Worm (Caenorhabditis elegans): Measurements from ENCODE around the gene moa-2.

Gene moa-2

ce11 chrII:7698406-7698805, 427 bp downstream of the moa-2 start, which contains the start of gene B0495.5:
Gene B0495.5 (minus strand): TSS chrII:7698506.
- TF ChIP-seq B0310.2 (tag; optimal IDR thresholded peaks at IDR 0.05) (no peak), pes-1 (GFP tag; IDR thresholded peaks at IDR 0.05) (no peak), sea-1 (GFP tag; conservative IDR thresholded peaks at IDR 0.05) (no peak), hmg-4 (GFP tag; optimal IDR thresholded peaks at IDR 0.05) (no peak), scrt-1 (GFP tag; IDR thresholded peaks at IDR 0.05) (no peak), flt-1 (GFP tag; IDR thresholded peaks at IDR 0.05) (no peak), ceh-36 (tag; optimal IDR thresholded peaks at IDR 0.05) (no peak), hnd-1 (tag; optimal IDR thresholded peaks at IDR 0.05) (no peak), ceh-13 (GFP tag; optimal IDR thresholded peaks at IDR 0.05) (no peak), ets-7 (tag; optimal IDR thresholded peaks at IDR 0.05) (no peak), tbx-37 (GFP tag; conservative IDR thresholded peaks at IDR 0.05) (no peak), F13C5.2 (tag; optimal IDR thresholded peaks at IDR 0.05) (no peak), ama-1 (optimal IDR thresholded peaks at IDR 0.05) (no peak), tbx-11 (GFP tag; IDR thresholded peaks at IDR 0.05) (no peak), aly-1 (tag; optimal IDR thresholded peaks at IDR 0.05) (no peak), tra-4 (tag; optimal IDR thresholded peaks at IDR 0.05) (no peak), hmbx-1 (tag; optimal IDR thresholded peaks at IDR 0.05) (no peak)

- TF ChIP-seq scrt-1 (GFP tag; IDR thresholded peaks at IDR 0.05) (no peak), B0310.2 (tag; optimal IDR thresholded peaks at IDR 0.05) (no peak), sea-1 (GFP tag; conservative IDR thresholded peaks at IDR 0.05) (no peak), tbx-37 (GFP tag; conservative IDR thresholded peaks at IDR 0.05) (no peak), hnd-1 (tag; optimal IDR thresholded peaks at IDR 0.05) (no peak), hmg-4 (GFP tag; optimal IDR thresholded peaks at IDR 0.05) (no peak), flt-1 (GFP tag; IDR thresholded peaks at IDR 0.05) (no peak), ceh-36 (tag; optimal IDR thresholded peaks at IDR 0.05) (no peak)
Measured at ce11 chrII:7697156-7697555, 1.7 kb downstream of the moa-2 start.

ce11 chrII:7695636-7696035, 3.2 kb downstream of the moa-2 start:
- no peak for TF ChIP-seq scrt-1 (GFP tag; IDR thresholded peaks at IDR 0.05)
- TF ChIP-seq hnd-1 (tag; optimal IDR thresholded peaks at IDR 0.05) = no peak
- TF ChIP-seq pes-1 (GFP tag; IDR thresholded peaks at IDR 0.05) = no peak
- TF ChIP-seq ceh-13 (GFP tag; optimal IDR thresholded peaks at IDR 0.05) = no peak
- TF ChIP-seq tbx-11 (GFP tag; IDR thresholded peaks at IDR 0.05) = no peak
- TF ChIP-seq B0310.2 (tag; optimal IDR thresholded peaks at IDR 0.05) = no peak
- TF ChIP-seq ets-7 (tag; optimal IDR thresholded peaks at IDR 0.05) = no peak
- no peak for TF ChIP-seq hmg-4 (GFP tag; optimal IDR thresholded peaks at IDR 0.05)
- no peak for TF ChIP-seq sea-1 (GFP tag; conservative IDR thresholded peaks at IDR 0.05)
- no peak for TF ChIP-seq hmbx-1 (tag; optimal IDR thresholded peaks at IDR 0.05)
- no peak for TF ChIP-seq flt-1 (GFP tag; IDR thresholded peaks at IDR 0.05)
- TF ChIP-seq ama-1 (optimal IDR thresholded peaks at IDR 0.05) = no peak
- TF ChIP-seq tbx-37 (GFP tag; conservative IDR thresholded peaks at IDR 0.05) = no peak
- no peak for TF ChIP-seq F13C5.2 (tag; optimal IDR thresholded peaks at IDR 0.05)
- TF ChIP-seq aly-1 (tag; optimal IDR thresholded peaks at IDR 0.05) = no peak
- no peak for TF ChIP-seq ceh-36 (tag; optimal IDR thresholded peaks at IDR 0.05)
- no peak for TF ChIP-seq tra-4 (tag; optimal IDR thresholded peaks at IDR 0.05)

- TF ChIP-seq F13C5.2 (tag; optimal IDR thresholded peaks at IDR 0.05) = no peak
- TF ChIP-seq hmbx-1 (tag; optimal IDR thresholded peaks at IDR 0.05) = no peak
- no peak for TF ChIP-seq flt-1 (GFP tag; IDR thresholded peaks at IDR 0.05)
- no peak for TF ChIP-seq tra-4 (tag; optimal IDR thresholded peaks at IDR 0.05)
- TF ChIP-seq hmg-4 (GFP tag; optimal IDR thresholded peaks at IDR 0.05) = no peak
- TF ChIP-seq aly-1 (tag; optimal IDR thresholded peaks at IDR 0.05) = no peak
- no peak for TF ChIP-seq hnd-1 (tag; optimal IDR thresholded peaks at IDR 0.05)
- no peak for TF ChIP-seq B0310.2 (tag; optimal IDR thresholded peaks at IDR 0.05)
- TF ChIP-seq scrt-1 (GFP tag; IDR thresholded peaks at IDR 0.05) = no peak
- no peak for TF ChIP-seq tbx-11 (GFP tag; IDR thresholded peaks at IDR 0.05)
- no peak for TF ChIP-seq ama-1 (optimal IDR thresholded peaks at IDR 0.05)
- TF ChIP-seq tbx-37 (GFP tag; conservative IDR thresholded peaks at IDR 0.05) = no peak
- no peak for TF ChIP-seq ceh-13 (GFP tag; optimal IDR thresholded peaks at IDR 0.05)
- no peak for TF ChIP-seq sea-1 (GFP tag; conservative IDR thresholded peaks at IDR 0.05)
- TF ChIP-seq pes-1 (GFP tag; IDR thresholded peaks at IDR 0.05) = no peak
- no peak for TF ChIP-seq ceh-36 (tag; optimal IDR thresholded peaks at IDR 0.05)
Measured at ce11 chrII:7694745-7695144, 4.1 kb downstream of the moa-2 start.

- TF ChIP-seq pes-1 (GFP tag; IDR thresholded peaks at IDR 0.05) (no peak), hmbx-1 (tag; optimal IDR thresholded peaks at IDR 0.05) (no peak), ama-1 (optimal IDR thresholded peaks at IDR 0.05) (no peak), tbx-37 (GFP tag; conservative IDR thresholded peaks at IDR 0.05) (no peak), hnd-1 (tag; optimal IDR thresholded peaks at IDR 0.05) (no peak), hmg-4 (GFP tag; optimal IDR thresholded peaks at IDR 0.05) (no peak), tra-4 (tag; optimal IDR thresholded peaks at IDR 0.05) (no peak), ets-7 (tag; optimal IDR thresholded peaks at IDR 0.05) (no peak)
Measured at ce11 chrII:7693929-7694328, 4.9 kb downstream of the moa-2 start, which contains the start of gene nhx-2. Gene nhx-2 (minus strand): TSS chrII:7693957.

- TF ChIP-seq tra-4 (tag; optimal IDR thresholded peaks at IDR 0.05) (no peak), flt-1 (GFP tag; IDR thresholded peaks at IDR 0.05) (no peak), F13C5.2 (tag; optimal IDR thresholded peaks at IDR 0.05) (no peak), hnd-1 (tag; optimal IDR thresholded peaks at IDR 0.05) (no peak), aly-1 (tag; optimal IDR thresholded peaks at IDR 0.05) (no peak), pes-1 (GFP tag; IDR thresholded peaks at IDR 0.05) (no peak), hmbx-1 (tag; optimal IDR thresholded peaks at IDR 0.05) (no peak), scrt-1 (GFP tag; IDR thresholded peaks at IDR 0.05) (no peak), ceh-36 (tag; optimal IDR thresholded peaks at IDR 0.05) (no peak), tbx-11 (GFP tag; IDR thresholded peaks at IDR 0.05) (no peak), ets-7 (tag; optimal IDR thresholded peaks at IDR 0.05) (no peak), ama-1 (optimal IDR thresholded peaks at IDR 0.05) (no peak), tbx-37 (GFP tag; conservative IDR thresholded peaks at IDR 0.05) (no peak), ceh-13 (GFP tag; optimal IDR thresholded peaks at IDR 0.05) (no peak)
Measured at ce11 chrII:7690384-7690783, 8.4 kb downstream of the moa-2 start, which contains the start of gene pid-1. Gene pid-1 (minus strand): TSS chrII:7690556.

ce11 chrII:7684589-7684988, 14.2 kb downstream of the moa-2 start, which contains the start of gene F18A1.1:
Gene F18A1.1 (plus strand): TSS chrII:7684889.
- TF ChIP-seq pes-1 (GFP tag; IDR thresholded peaks at IDR 0.05) (no peak), ceh-36 (tag; optimal IDR thresholded peaks at IDR 0.05) (no peak), tra-4 (tag; optimal IDR thresholded peaks at IDR 0.05) (no peak), aly-1 (tag; optimal IDR thresholded peaks at IDR 0.05) (no peak), B0310.2 (tag; optimal IDR thresholded peaks at IDR 0.05) (no peak), ceh-13 (GFP tag; optimal IDR thresholded peaks at IDR 0.05) (no peak), hnd-1 (tag; optimal IDR thresholded peaks at IDR 0.05) (no peak), ets-7 (tag; optimal IDR thresholded peaks at IDR 0.05) (no peak), F13C5.2 (tag; optimal IDR thresholded peaks at IDR 0.05) (no peak), ama-1 (optimal IDR thresholded peaks at IDR 0.05) (no peak), sea-1 (GFP tag; conservative IDR thresholded peaks at IDR 0.05) (no peak), scrt-1 (GFP tag; IDR thresholded peaks at IDR 0.05) (no peak), hmg-4 (GFP tag; optimal IDR thresholded peaks at IDR 0.05) (no peak), flt-1 (GFP tag; IDR thresholded peaks at IDR 0.05) (no peak), tbx-37 (GFP tag; conservative IDR thresholded peaks at IDR 0.05) (no peak), hmbx-1 (tag; optimal IDR thresholded peaks at IDR 0.05) (no peak)

Measured in whole organism, early embryonic.